Worm (Caenorhabditis elegans): ENCODE data around the gene hex-1.
A peak's percentile ranks its signal among the peaks of the same experiment; 100 is the strongest.

The hex-1 gene

DNA sequence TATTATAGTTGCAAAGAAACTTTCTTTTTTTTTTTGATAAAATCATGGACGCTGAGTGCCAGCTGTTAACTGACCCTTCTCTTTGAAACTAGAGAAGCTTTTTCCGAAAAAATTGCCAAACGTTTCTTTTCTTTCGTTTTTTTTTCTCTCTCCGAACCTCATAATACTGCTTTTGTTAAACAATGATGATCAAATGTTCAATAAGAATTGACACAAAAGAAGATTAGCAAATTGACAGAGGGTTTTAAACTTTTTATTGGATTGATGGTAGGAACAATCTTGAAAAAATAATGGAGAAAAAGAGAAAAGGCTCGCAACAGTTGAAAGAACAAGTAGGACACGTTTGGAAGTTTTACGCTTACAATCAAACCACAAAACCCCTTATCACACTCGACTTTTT lies at the start of gene hex-1:
Gene hex-1, plus strand, starts transcription at position 301 of the 400 bp plus-strand sequence.
- TF ChIP-seq irx-1 (tag; optimal IDR thresholded peaks at IDR 0.05) = no peak

- TF ChIP-seq swsn-7 (tag; optimal IDR thresholded peaks at IDR 0.05) (peak; percentile 43), grh-1 (GFP tag; IDR thresholded peaks at IDR 0.05) (no peak), ama-1 (optimal IDR thresholded peaks at IDR 0.05) (no peak), hlh-17 (GFP tag; optimal IDR thresholded peaks at IDR 0.05; ENCODE audit: borderline replicate concordance) (no peak), pag-3 (tag; optimal IDR thresholded peaks at IDR 0.05; ENCODE audit: borderline replicate concordance, insufficient read depth) (no peak), nhr-90 (tag; optimal IDR thresholded peaks at IDR 0.05; ENCODE audit: poor library complexity) (no peak), alr-1 (tag; optimal IDR thresholded peaks at IDR 0.05; ENCODE audit: borderline replicate concordance) (no peak), snpc-4 (tag; optimal IDR thresholded peaks at IDR 0.05) (no peak), Y116A8C.19 (tag; optimal IDR thresholded peaks at IDR 0.05; ENCODE audit: borderline replicate concordance) (no peak), fos-1 (tag; optimal IDR thresholded peaks at IDR 0.05) (no peak), lsy-2 (tag; optimal IDR thresholded peaks at IDR 0.05) (peak in 1 of 2 experiments; percentile 54), F16B12.6 (tag; optimal IDR thresholded peaks at IDR 0.05) (peak; percentile 86), nhr-77 (tag; optimal IDR thresholded peaks at IDR 0.05) (no peak), nhr-19 (GFP tag; conservative IDR thresholded peaks at IDR 0.05) (peak; percentile 27; the same call in 1 of the 2 replicates), rnt-1 (tag; optimal IDR thresholded peaks at IDR 0.05) (peak; percentile 31), lir-3 (tag; optimal IDR thresholded peaks at IDR 0.05; ENCODE audit: poor library complexity) (no peak), pax-3 (tag; optimal IDR thresholded peaks at IDR 0.05) (no peak), nhr-71 (tag; optimal IDR thresholded peaks at IDR 0.05) (peak; percentile 36), ceh-90 (tag; optimal IDR thresholded peaks at IDR 0.05) (peak; percentile 37), egl-13 (tag; optimal IDR thresholded peaks at IDR 0.05) (no peak), lin-14 (GFP tag; optimal IDR thresholded peaks at IDR 0.05) (no peak), nhr-76 (tag; optimal IDR thresholded peaks at IDR 0.05) (no peak), C04F5.9 (tag; optimal IDR thresholded peaks at IDR 0.05) (no peak), C16A3.4 (tag; optimal IDR thresholded peaks at IDR 0.05) (peak; percentile 10), mdl-1 (tag; optimal IDR thresholded peaks at IDR 0.05) (no peak), nhr-84 (tag; optimal IDR thresholded peaks at IDR 0.05) (no peak), xbp-1 (tag; optimal IDR thresholded peaks at IDR 0.05) (peak; percentile 22), elt-3 (tag; optimal IDR thresholded peaks at IDR 0.05) (no peak), tlp-1 (tag; optimal IDR thresholded peaks at IDR 0.05) (no peak), dpl-1 (GFP tag; optimal IDR thresholded peaks at IDR 0.05) (peak in 2 of 3 experiments; percentile 4 to 28), nhr-47 (tag; optimal IDR thresholded peaks at IDR 0.05) (peak; percentile 43), irx-1 (tag; optimal IDR thresholded peaks at IDR 0.05) (no peak), ceh-8 (GFP tag; optimal IDR thresholded peaks at IDR 0.05) (no peak), mep-1 (tag; optimal IDR thresholded peaks at IDR 0.05) (no peak), zip-4 (GFP tag; optimal IDR thresholded peaks at IDR 0.05) (no peak), ceh-88 (GFP tag; IDR thresholded peaks at IDR 0.05) (no peak), efl-1 (optimal IDR thresholded peaks at IDR 0.05) (peak; percentile 7 to 20), efl-1 (GFP tag; optimal IDR thresholded peaks at IDR 0.05 in 1 of 2) (no peak), unc-30 (tag; optimal IDR thresholded peaks at IDR 0.05) (no peak), blmp-1 (tag; optimal IDR thresholded peaks at IDR 0.05) (peak; percentile 40), nhr-85 (tag) (no peak), lin-35 (GFP tag; optimal IDR thresholded peaks at IDR 0.05) (peak in 1 of 2 experiments; percentile 48), aly-2 (tag; optimal IDR thresholded peaks at IDR 0.05) (no peak), hpl-2 (GFP tag; optimal IDR thresholded peaks at IDR 0.05) (no peak), ztf-4 (tag; optimal IDR thresholded peaks at IDR 0.05) (no peak), tbx-2 (tag; optimal IDR thresholded peaks at IDR 0.05) (peak; percentile 34), snu-23 (GFP tag; optimal IDR thresholded peaks at IDR 0.05) (peak; percentile 46), mab-9 (GFP tag; IDR thresholded peaks at IDR 0.05) (no peak), ceh-82 (tag; optimal IDR thresholded peaks at IDR 0.05) (peak in 1 of 3 experiments; percentile 17)
Observed at ce11 chrX:2176361-2176880, 44.5 kb upstream of the hex-1 start, which contains the start of gene F48B9.8. Gene F48B9.8 (minus strand): TSS chrX:2176411.
